Fruit fly (Drosophila melanogaster) whole organism, embryonic: ENCODE results near the gene Sox102F.

Experiments
- BEAF-32 ChIP-seq: fragments of 200-800 bp; sonication (Bioruptor generic); optimal IDR thresholded peaks from 3 replicates; lab custom pipeline; 2017; ENCODE audit warnings: missing biosample characterization, missing genetic modification characterization, mild to moderate bottlenecking, moderate library complexity, missing genetic modification reagents
- Bgb ChIP-seq: fragments of 200-800 bp; sonication (Bioruptor generic); IDR thresholded peaks from 2 replicates; pipeline ENCODE4 v1.3.6; 2022; ENCODE audit warnings: missing biosample characterization, missing genetic modification characterization; ENCODE audit not compliant: partially characterized antibody
- CG10565 ChIP-seq: fragments of 200-800 bp; sonication (Bioruptor generic); optimal IDR thresholded peaks from 3 replicates; lab custom pipeline; 2016; ENCODE audit warnings: missing biosample characterization, mild to moderate bottlenecking, missing genetic modification characterization
- CG11456 ChIP-seq: fragments of 200-800 bp; sonication (Bioruptor generic); IDR thresholded peaks from 3 replicates; pipeline ENCODE4 v1.3.6; 2022; ENCODE audit warnings: missing biosample characterization, missing genetic modification characterization
- CG12219 ChIP-seq: fragments of 200-800 bp; sonication (Bioruptor generic); optimal IDR thresholded peaks from 3 replicates; lab custom pipeline; 2018; ENCODE audit warnings: missing biosample characterization, mild to moderate bottlenecking, missing genetic modification characterization
- CG13287 ChIP-seq: fragments of 200-800 bp; sonication (Bioruptor generic); IDR thresholded peaks from 2 replicates; pipeline ENCODE4 v1.3.6; 2022; ENCODE audit warnings: missing biosample characterization, missing genetic modification characterization; ENCODE audit not compliant: partially characterized antibody
- CG13424 ChIP-seq: fragments of 200-800 bp; sonication (Bioruptor generic); optimal IDR thresholded peaks from 2 replicates; lab custom pipeline; 2019; ENCODE audit warnings: missing biosample characterization, mild to moderate bottlenecking, missing genetic modification characterization, moderate library complexity
- CG13775 ChIP-seq: fragments of 200-800 bp; sonication (Bioruptor generic); optimal IDR thresholded peaks from 3 replicates; lab custom pipeline; 2017; ENCODE audit warnings: missing biosample characterization, mild to moderate bottlenecking, missing genetic modification characterization
- CG13894 ChIP-seq: fragments of 200-800 bp; sonication (Bioruptor generic); optimal IDR thresholded peaks from 3 replicates; lab custom pipeline; 2018; ENCODE audit warnings: missing biosample characterization, mild to moderate bottlenecking, missing genetic modification characterization, moderate library complexity
- CG14441 ChIP-seq: fragments of 200-800 bp; sonication (Bioruptor generic); IDR thresholded peaks from 2 replicates; pipeline ENCODE4 v1.3.6; 2022; ENCODE audit warnings: missing biosample characterization, missing genetic modification characterization
- CG15696 ChIP-seq: fragments of 200-800 bp; sonication (Bioruptor generic); optimal IDR thresholded peaks from 2 replicates; lab custom pipeline; 2019; ENCODE audit warnings: missing biosample characterization, mild to moderate bottlenecking, missing genetic modification characterization, moderate library complexity
- CG1602 ChIP-seq: fragments of 200-800 bp; sonication (Bioruptor generic); optimal IDR thresholded peaks from 3 replicates; lab custom pipeline; 2016; ENCODE audit warnings: missing biosample characterization, missing genetic modification characterization
- CG1603 ChIP-seq: fragments of 200-800 bp; sonication (Bioruptor generic); optimal IDR thresholded peaks from 2 replicates; lab custom pipeline; 2019; ENCODE audit warnings: missing biosample characterization, mild to moderate bottlenecking, missing genetic modification characterization, moderate library complexity
- CG16779 ChIP-seq: fragments of 200-800 bp; sonication (Bioruptor generic); IDR thresholded peaks from 2 replicates; pipeline ENCODE4 v1.3.6; 2022; ENCODE audit warnings: missing biosample characterization, missing genetic modification characterization
- CG17361 ChIP-seq: fragments of 200-800 bp; sonication (Bioruptor generic); IDR thresholded peaks from 3 replicates; pipeline ENCODE4 v1.3.6; 2022; ENCODE audit warnings: missing biosample characterization, missing genetic modification characterization
- CG18619 ChIP-seq: fragments of 200-800 bp; sonication (Bioruptor generic); optimal IDR thresholded peaks from 3 replicates; lab custom pipeline; 2017; ENCODE audit warnings: missing biosample characterization, mild to moderate bottlenecking, missing genetic modification characterization
- CG2120 ChIP-seq: fragments of 200-800 bp; sonication (Bioruptor generic); optimal IDR thresholded peaks from 3 replicates; lab custom pipeline; 2016; ENCODE audit warnings: missing biosample characterization, missing genetic modification characterization
- CG30020 ChIP-seq: fragments of 200-800 bp; optimal IDR thresholded peaks from 2 replicates; lab custom pipeline; 2019; ENCODE audit warnings: missing biosample characterization, mild to moderate bottlenecking, missing genetic modification characterization, moderate library complexity
- CG3726 ChIP-seq: fragments of 200-800 bp; sonication (Bioruptor generic); IDR thresholded peaks from 3 replicates; pipeline ENCODE4, ENCODE4 v1.3.6; 2022; ENCODE audit warnings: missing biosample characterization, missing genetic modification characterization
- CG3995 ChIP-seq: fragments of 200-800 bp; sonication (Bioruptor generic); optimal IDR thresholded peaks from 3 replicates; lab custom pipeline; 2016; ENCODE audit warnings: missing biosample characterization, missing genetic modification characterization
- CG7963 ChIP-seq: fragments of 200-800 bp; sonication (Bioruptor generic); IDR thresholded peaks from 3 replicates; pipeline ENCODE4 v1.3.6; 2022; ENCODE audit warnings: missing biosample characterization, missing genetic modification characterization; ENCODE audit not compliant: partially characterized antibody
- Ets65A ChIP-seq: fragments of 200-800 bp; sonication (Bioruptor generic); peaks from one replicate; lab custom pipeline; 2016; ENCODE audit warnings: missing biosample characterization, missing genetic modification characterization
- Ets97D ChIP-seq: fragments of 200-800 bp; sonication (Bioruptor generic); optimal IDR thresholded peaks from 3 replicates; lab custom pipeline; 2016; ENCODE audit warnings: missing biosample characterization, missing genetic modification characterization
- HLH3B ChIP-seq: fragments of 200-800 bp; sonication (Bioruptor generic); IDR thresholded peaks from 2 replicates; pipeline ENCODE4 v1.3.6; 2022; ENCODE audit warnings: missing biosample characterization, missing genetic modification characterization
- Jarid2 ChIP-seq: fragments of 200-800 bp; sonication (Bioruptor generic); optimal IDR thresholded peaks from 3 replicates; lab custom pipeline; 2017; ENCODE audit warnings: mild to moderate bottlenecking, missing biosample characterization, missing genetic modification reagents, missing genetic modification characterization
- Lim3 ChIP-seq: fragments of 200-800 bp; sonication (Bioruptor generic); IDR thresholded peaks from 2 replicates; pipeline ENCODE4 v1.3.6; 2022; ENCODE audit warnings: missing biosample characterization, missing genetic modification characterization
- Neu2 ChIP-seq: fragments of 200-800 bp; sonication (Bioruptor generic); optimal IDR thresholded peaks from 3 replicates; lab custom pipeline; 2016; ENCODE audit warnings: missing biosample characterization, missing genetic modification characterization, borderline replicate concordance
- Opbp ChIP-seq: fragments of 200-800 bp; sonication (Bioruptor generic); IDR thresholded peaks from 3 replicates; pipeline ENCODE4 v1.3.6; 2022; ENCODE audit warnings: missing biosample characterization, missing genetic modification characterization; ENCODE audit not compliant: partially characterized antibody
- Ptx1 ChIP-seq: fragments of 200-800 bp; sonication (Bioruptor generic); IDR thresholded peaks from 2 replicates; pipeline ENCODE4 v1.3.6; 2022; ENCODE audit warnings: missing biosample characterization, missing genetic modification characterization
- Rfx ChIP-seq: fragments of 200-800 bp; sonication (Bioruptor generic); IDR thresholded peaks from 2 replicates; pipeline ENCODE4 v1.3.6; 2022; ENCODE audit warnings: missing biosample characterization, missing genetic modification characterization
- Side ChIP-seq: fragments of 200-800 bp; sonication (Bioruptor generic); optimal IDR thresholded peaks from 2 replicates; lab custom pipeline; 2016; ENCODE audit warnings: missing biosample characterization, missing genetic modification characterization
- ac ChIP-seq: fragments of 200-800 bp; sonication (Bioruptor generic); optimal IDR thresholded peaks from 3 replicates; lab custom pipeline; 2017; ENCODE audit warnings: missing biosample characterization, mild to moderate bottlenecking, missing genetic modification characterization
- amos ChIP-seq: fragments of 200-800 bp; sonication (Bioruptor generic); IDR thresholded peaks from 2 replicates; pipeline ENCODE4 v1.3.6; 2022; ENCODE audit warnings: missing biosample characterization, missing genetic modification characterization; ENCODE audit not compliant: partially characterized antibody
- ase ChIP-seq: fragments of 200-800 bp; sonication (Bioruptor generic); IDR thresholded peaks from 3 replicates; pipeline ENCODE4 v1.3.6; 2022; ENCODE audit warnings: missing biosample characterization, missing genetic modification characterization
- ash1 ChIP-seq: fragments of 200-800 bp; sonication (Bioruptor generic); optimal IDR thresholded peaks from 2 replicates; lab custom pipeline; 2018; ENCODE audit warnings: missing biosample characterization, mild to moderate bottlenecking, missing genetic modification characterization
- br ChIP-seq: fragments of >200 bp; optimal IDR thresholded peaks from 2 replicates; lab custom pipeline; 2017
- btn ChIP-seq: fragments of 200-800 bp; sonication (Bioruptor generic); optimal IDR thresholded peaks from 2 replicates; lab custom pipeline; 2016; ENCODE audit warnings: missing biosample characterization, missing genetic modification characterization
- caup ChIP-seq: fragments of 200-800 bp; sonication (Bioruptor generic); optimal IDR thresholded peaks from 3 replicates; lab custom pipeline; 2017; ENCODE audit warnings: missing biosample characterization, mild to moderate bottlenecking, missing genetic modification characterization, moderate library complexity; ENCODE audit not compliant: severe bottlenecking
- gt ChIP-seq: fragments of 200-800 bp; sonication (Bioruptor generic); IDR thresholded peaks from 2 replicates; pipeline ENCODE4 v1.3.6; 2022; ENCODE audit warnings: missing biosample characterization, missing genetic modification characterization
- kay ChIP-seq: fragments of 200-800 bp; sonication (Bioruptor generic); optimal IDR thresholded peaks from 2 replicates; lab custom pipeline; 2016; ENCODE audit warnings: missing biosample characterization, missing genetic modification characterization
- mld ChIP-seq: fragments of 200-800 bp; sonication (Bioruptor generic); IDR thresholded peaks from 3 replicates; pipeline ENCODE4 v1.3.6; 2022; ENCODE audit warnings: missing biosample characterization, missing genetic modification characterization; ENCODE audit not compliant: partially characterized antibody
- nmo ChIP-seq: fragments of 200-800 bp; sonication (Bioruptor generic); optimal IDR thresholded peaks from 2 replicates; lab custom pipeline; 2018; ENCODE audit warnings: missing biosample characterization, mild to moderate bottlenecking, missing genetic modification characterization, moderate library complexity
- pros ChIP-seq: fragments of 200-800 bp; sonication (Bioruptor generic); optimal IDR thresholded peaks from 3 replicates; lab custom pipeline; 2019; ENCODE audit warnings: missing biosample characterization, mild to moderate bottlenecking, missing genetic modification characterization, moderate library complexity
- row ChIP-seq: fragments of 200-800 bp; sonication (Bioruptor generic); IDR thresholded peaks from 3 replicates; pipeline ENCODE4 v1.3.6; 2022; ENCODE audit warnings: missing biosample characterization, missing genetic modification characterization
- sd ChIP-seq: fragments of 200-800 bp; sonication (Bioruptor generic); optimal IDR thresholded peaks from 3 replicates; lab custom pipeline; 2018; ENCODE audit warnings: missing biosample characterization, mild to moderate bottlenecking, missing genetic modification characterization, moderate library complexity
- slou ChIP-seq: fragments of 200-800 bp; sonication (Bioruptor generic); optimal IDR thresholded peaks from 3 replicates; lab custom pipeline; 2016; ENCODE audit warnings: missing biosample characterization, missing genetic modification characterization
- sqz ChIP-seq: fragments of 200-800 bp; sonication (Bioruptor generic); optimal IDR thresholded peaks from 3 replicates; lab custom pipeline; 2018; ENCODE audit warnings: missing biosample characterization, mild to moderate bottlenecking, missing genetic modification characterization
- ssp ChIP-seq: fragments of 200-800 bp; sonication (Bioruptor generic); IDR thresholded peaks from 2 replicates; pipeline ENCODE4 v1.3.6; 2022; ENCODE audit warnings: missing biosample characterization, missing genetic modification characterization
- stc ChIP-seq: fragments of 200-800 bp; sonication (Bioruptor generic); IDR thresholded peaks from 2 replicates; pipeline ENCODE4 v1.3.6; 2022; ENCODE audit warnings: missing biosample characterization, missing genetic modification characterization
- tup ChIP-seq: fragments of 200-800 bp; sonication (Bioruptor generic); optimal IDR thresholded peaks from 2 replicates; lab custom pipeline; 2016; ENCODE audit warnings: missing biosample characterization, mild to moderate bottlenecking, missing genetic modification characterization, moderate library complexity
- vvl ChIP-seq: fragments of 200-800 bp; sonication (Bioruptor generic); IDR thresholded peaks from 2 replicates; pipeline ENCODE4 v1.3.6; 2022; ENCODE audit warnings: missing biosample characterization, missing genetic modification characterization

Sox102F gene

DNA sequence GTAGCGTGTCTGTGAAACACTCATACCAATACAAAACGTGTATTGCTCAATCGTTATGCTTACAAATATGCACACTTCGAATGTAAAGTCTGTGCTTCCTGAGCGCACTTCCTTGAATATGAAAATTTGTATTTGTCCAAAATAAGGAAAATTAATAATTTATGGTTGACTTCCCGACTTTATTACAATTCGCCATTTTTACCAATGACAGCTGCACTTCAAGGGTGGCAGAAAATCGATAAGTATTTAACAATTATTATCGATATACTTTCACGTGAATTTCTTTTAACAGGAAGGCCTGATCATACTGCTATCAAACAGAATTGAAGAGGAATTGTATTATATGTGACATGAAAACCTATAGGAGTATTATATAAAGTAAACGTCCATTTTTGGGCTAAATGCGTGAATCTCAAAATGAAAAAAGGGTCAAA is 46.8 kb downstream of the Sox102F start (continued):
- TF ChIP-seq CG13287 (GFP tag; lab: Robert Waterston, UW) (peak; percentile 55), CG1603 (peak; percentile 93), Lim3 (GFP tag; lab: Robert Waterston, UW) (no peak), Jarid2 (GFP tag; lab: Kevin White, UChicago) (no peak), tup (GFP tag; lab: Kevin White, UChicago) (no peak), kay (no peak), slou (GFP tag; lab: Kevin White, UChicago) (no peak), ash1 (GFP tag; lab: Kevin White, UChicago) (no peak), vvl (GFP tag; lab: Robert Waterston, UW) (no peak), ase (no peak), btn (no peak), CG13424 (no peak), ssp (peak; percentile 93), Opbp (GFP tag; lab: Robert Waterston, UW) (no peak; the same call in 2 of the 3 replicates), CG18619 (GFP tag; lab: Kevin White, UChicago) (no peak), sqz (GFP tag; lab: Kevin White, UChicago) (no peak), row (GFP tag; lab: Robert Waterston, UW) (peak; percentile 74; the same call in 2 of the 3 replicates), Neu2 (GFP tag; lab: Kevin White, UChicago) (no peak), stc (no peak), br (lab: Kevin White, UChicago) (no peak), CG15696 (tag; lab: Kevin White, UChicago) (no peak), Rfx (no peak), Ets65A (GFP tag; lab: Kevin White, UChicago) (peak; percentile 48), gt (GFP tag; lab: Robert Waterston, UW) (no peak), CG30020 (tag; lab: Kevin White, UChicago) (peak; percentile 97), CG2120 (GFP tag; lab: Kevin White, UChicago) (no peak), mld (GFP tag; lab: Robert Waterston, UW) (no peak), Ptx1 (GFP tag; lab: Robert Waterston, UW) (no peak), CG16779 (GFP tag; lab: Robert Waterston, UW) (no peak), amos (GFP tag; lab: Robert Waterston, UW) (no peak; the same call in 1 of the 2 replicates), CG10565 (GFP tag; lab: Kevin White, UChicago) (no peak), CG13775 (GFP tag; lab: Kevin White, UChicago) (no peak), BEAF-32 (GFP tag; lab: Kevin White, UChicago) (peak; percentile 64), Ets97D (GFP tag; lab: Kevin White, UChicago) (peak; percentile 31), CG3726 (no peak), Side (GFP tag; lab: Kevin White, UChicago) (no peak), nmo (GFP tag; lab: Kevin White, UChicago) (no peak), CG7963 (GFP tag; lab: Robert Waterston, UW) (no peak), CG3995 (peak; percentile 37), Bgb (GFP tag; lab: Robert Waterston, UW) (peak; percentile 48; the same call in 1 of the 2 replicates), CG13894 (tag; lab: Kevin White, UChicago) (no peak), CG11456 (GFP tag; lab: Robert Waterston, UW) (no peak), HLH3B (GFP tag; lab: Robert Waterston, UW) (0 out of 2 replicates have a peak, but pooled peaks have one; percentile 20), sd (no peak), CG12219 (GFP tag; lab: Kevin White, UChicago) (no peak), CG17361 (GFP tag; lab: Robert Waterston, UW) (no peak), caup (GFP tag; lab: Kevin White, UChicago) (no peak), pros (GFP tag; lab: Kevin White, UChicago) (no peak), ac (GFP tag; lab: Kevin White, UChicago) (peak; percentile 10), CG14441 (no peak), CG1602 (GFP tag; lab: Kevin White, UChicago) (no peak)
